Fruit fly (Drosophila melanogaster) whole organism, wandering third instar larva: ENCODE results near the gene Arf4.

ENCODE experiments used
- Abd-B ChIP-seq: fragments of >200 bp; optimal IDR thresholded peaks from 2 replicates; lab custom pipeline; 2017; ENCODE audit warnings: missing biosample characterization, missing genetic modification characterization
- CG32264 ChIP-seq: fragments of 200-800 bp; sonication (Bioruptor generic); optimal IDR thresholded peaks from 2 replicates; lab custom pipeline; 2016; ENCODE audit warnings: missing biosample characterization, missing genetic modification characterization
- CG9705 ChIP-seq: fragments of 200-800 bp; sonication (Bioruptor generic); optimal IDR thresholded peaks from 2 replicates; lab custom pipeline; 2018; ENCODE audit warnings: missing biosample characterization, mild to moderate bottlenecking, missing genetic modification characterization
- CrebA ChIP-seq: fragments of 200-800 bp; sonication (Bioruptor generic); optimal IDR thresholded peaks from 2 replicates; lab custom pipeline; 2016; ENCODE audit warnings: missing biosample characterization, mild to moderate bottlenecking, missing genetic modification characterization, borderline replicate concordance
- Dfd ChIP-seq: fragments of >200 bp; optimal IDR thresholded peaks from 2 replicates; lab custom pipeline; 2017; ENCODE audit warnings: missing biosample characterization, missing genetic modification characterization
- Dif ChIP-seq: fragments of 200-275, 200-300 bp; sonication (Bioruptor generic); optimal IDR thresholded peaks from 2 replicates; lab custom pipeline; 2018; ENCODE audit warnings: missing biosample characterization, missing genetic modification characterization; ENCODE audit not compliant: partially characterized antibody
- GATAd ChIP-seq: sonication (Bioruptor generic); optimal IDR thresholded peaks from 2 replicates; lab custom pipeline; 2016; ENCODE audit warnings: missing biosample characterization, missing genetic modification characterization
- HLH106 ChIP-seq: fragments of 200-800 bp; optimal IDR thresholded peaks from 3 replicates; lab custom pipeline; 2019; ENCODE audit warnings: missing biosample characterization, mild to moderate bottlenecking, missing genetic modification characterization, moderate library complexity
- Hnf4 ChIP-seq: fragments of 200-800 bp; sonication (Bioruptor generic); optimal IDR thresholded peaks from 2 replicates; lab custom pipeline; 2016; ENCODE audit warnings: missing biosample characterization, mild to moderate bottlenecking, missing genetic modification characterization
- Hr78 ChIP-seq: fragments of >200 bp; optimal IDR thresholded peaks from 2 replicates; lab custom pipeline; 2017; ENCODE audit warnings: missing biosample characterization, missing genetic modification characterization
- Hr83 ChIP-seq: fragments of 200-300 bp; sonication (Bioruptor generic); optimal IDR thresholded peaks from 2 replicates; lab custom pipeline; 2016; ENCODE audit warnings: missing biosample characterization, mild to moderate bottlenecking, missing genetic modification characterization, moderate library complexity; ENCODE audit not compliant: poor library complexity, severe bottlenecking
- Jra ChIP-seq: sonication (Bioruptor generic); optimal IDR thresholded peaks from 2 replicates; lab custom pipeline; 2016; ENCODE audit warnings: missing biosample characterization, missing genetic modification characterization
- N ChIP-seq: fragments of >200 bp; optimal IDR thresholded peaks from 2 replicates; lab custom pipeline; 2018; ENCODE audit warnings: missing biosample characterization, missing external identifiers, missing genetic modification characterization
- OdsH ChIP-seq: fragments of 200-800 bp; sonication (Bioruptor generic); optimal IDR thresholded peaks from 2 replicates; lab custom pipeline; 2016; ENCODE audit warnings: missing biosample characterization, mild to moderate bottlenecking, missing genetic modification characterization
- Sp1 ChIP-seq: fragments of 200-800 bp; sonication (Bioruptor generic); optimal IDR thresholded peaks from 3 replicates; lab custom pipeline; 2019; ENCODE audit warnings: missing biosample characterization, mild to moderate bottlenecking, missing genetic modification characterization, moderate library complexity
- Vsx2 ChIP-seq: fragments of 200-300, 225-300 bp; sonication (Bioruptor generic); optimal IDR thresholded peaks from 2 replicates; lab custom pipeline; 2018; ENCODE audit warnings: missing biosample characterization, missing genetic modification characterization; ENCODE audit not compliant: partially characterized antibody
- br ChIP-seq: fragments of 200-800 bp; sonication (Bioruptor generic); optimal IDR thresholded peaks from 2 replicates; lab custom pipeline; 2016; ENCODE audit warnings: missing biosample characterization, missing genetic modification characterization
- brk ChIP-seq: fragments of 200-800 bp; sonication (Bioruptor generic); optimal IDR thresholded peaks from 2 replicates; lab custom pipeline; 2016; ENCODE audit warnings: missing biosample characterization, mild to moderate bottlenecking, missing genetic modification characterization
- dl ChIP-seq, 2 experiments: fragments of 175-275, 200-275 bp in 1 of 2; fragments of 200-275 bp in 1 of 2; sonication (Bioruptor generic); optimal IDR thresholded peaks; lab custom pipeline; 2018; ENCODE audit warnings: mild to moderate bottlenecking in 2 of 2, missing biosample characterization in 2 of 2, missing genetic modification characterization in 2 of 2, moderate library complexity in 2 of 2; ENCODE audit not compliant: partially characterized antibody in 2 of 2, insufficient read depth in 1 of 2
- ey ChIP-seq: fragments of 200-800 bp; sonication (Bioruptor generic); optimal IDR thresholded peaks from 2 replicates; lab custom pipeline; 2016; ENCODE audit warnings: missing biosample characterization, missing genetic modification characterization
- foxo ChIP-seq, 2 experiments: fragments of 200-800 bp; sonication (Bioruptor generic); optimal IDR thresholded peaks; 2 replicates in 1 of 2; 3 replicates in 1 of 2; lab custom pipeline; 2016 to 2017; ENCODE audit warnings: missing biosample characterization in 2 of 2, missing genetic modification characterization in 2 of 2
- fru ChIP-seq: fragments of 200-800 bp; sonication (Bioruptor generic); optimal IDR thresholded peaks from 3 replicates; lab custom pipeline; 2016; ENCODE audit warnings: missing biosample characterization, mild to moderate bottlenecking, missing genetic modification characterization
- h ChIP-seq: fragments of 200-800 bp; sonication (Bioruptor generic); optimal IDR thresholded peaks from 3 replicates; lab custom pipeline; 2016; ENCODE audit warnings: missing biosample characterization, mild to moderate bottlenecking, missing genetic modification characterization
- jim ChIP-seq: fragments of 175-275, 200-325 bp; sonication (Bioruptor generic); optimal IDR thresholded peaks from 2 replicates; lab custom pipeline; 2016; ENCODE audit warnings: missing biosample characterization, mild to moderate bottlenecking, missing genetic modification characterization
- lola ChIP-seq: fragments of >200 bp; optimal IDR thresholded peaks from 2 replicates; lab custom pipeline; 2017; ENCODE audit warnings: missing biosample characterization, missing genetic modification characterization
- pan ChIP-seq: fragments of >200 bp; optimal IDR thresholded peaks from 2 replicates; lab custom pipeline; 2017
- psq ChIP-seq: fragments of 200-800 bp; sonication (Bioruptor generic); optimal IDR thresholded peaks from 3 replicates; lab custom pipeline; 2017; ENCODE audit warnings: missing biosample characterization, mild to moderate bottlenecking, missing genetic modification characterization, moderate library complexity
- sage ChIP-seq: fragments of 200-800 bp; sonication (Bioruptor generic); optimal IDR thresholded peaks from 2 replicates; lab custom pipeline; 2016; ENCODE audit warnings: missing biosample characterization, mild to moderate bottlenecking, missing genetic modification characterization
- sv ChIP-seq: fragments of 200-800 bp; sonication (Bioruptor generic); optimal IDR thresholded peaks from 3 replicates; lab custom pipeline; 2016; ENCODE audit warnings: missing biosample characterization, missing genetic modification characterization
- tai ChIP-seq: sonication (Bioruptor generic); optimal IDR thresholded peaks from 2 replicates; lab custom pipeline; 2016; ENCODE audit warnings: missing biosample characterization, missing genetic modification characterization
- woc ChIP-seq: sonication (Bioruptor generic); optimal IDR thresholded peaks from 2 replicates; lab custom pipeline; 2016; ENCODE audit warnings: missing biosample characterization, mild to moderate bottlenecking, missing genetic modification characterization

The Arf4 gene

DNA sequence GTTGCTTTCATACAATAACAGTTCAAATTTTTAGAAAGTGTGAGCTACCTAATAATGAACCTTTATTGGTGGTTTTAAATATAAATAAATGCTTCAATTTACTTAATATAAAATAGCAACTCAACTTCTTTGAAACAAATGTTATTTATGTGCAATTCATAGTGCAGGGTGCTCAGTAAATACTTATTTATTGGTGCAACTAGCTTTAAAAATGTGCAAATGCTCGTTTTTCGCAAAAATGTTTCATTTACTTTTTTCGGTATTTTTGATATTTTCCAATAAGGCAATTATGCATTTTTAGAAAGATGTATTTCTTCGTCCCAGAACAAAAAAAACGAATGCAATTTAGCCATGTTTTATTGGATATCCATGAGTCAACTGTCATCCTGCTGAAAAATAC lies 20.7 kb downstream of the Arf4 start:
- TF ChIP-seq lola (GFP tag; lab: Kevin White, UChicago): no peak
- TF ChIP-seq HLH106 (tag; lab: Kevin White, UChicago): no peak
- no peak for TF ChIP-seq br (GFP tag; lab: Kevin White, UChicago)
- TF ChIP-seq jim (GFP tag; lab: Kevin White, UChicago): no peak
- no peak for TF ChIP-seq Hr78 (GFP tag; lab: Kevin White, UChicago)
- TF ChIP-seq sage (GFP tag; lab: Kevin White, UChicago): no peak
- no peak for TF ChIP-seq tai (GFP tag; lab: Kevin White, UChicago)
- TF ChIP-seq CG32264 (GFP tag; lab: Kevin White, UChicago): no peak
- no peak for TF ChIP-seq Sp1 (GFP tag; lab: Kevin White, UChicago)
- TF ChIP-seq Dfd (GFP tag; lab: Kevin White, UChicago): no peak
- no peak for TF ChIP-seq pan (lab: Kevin White, UChicago)
- no peak for TF ChIP-seq Jra (GFP tag; lab: Kevin White, UChicago)

DNA sequence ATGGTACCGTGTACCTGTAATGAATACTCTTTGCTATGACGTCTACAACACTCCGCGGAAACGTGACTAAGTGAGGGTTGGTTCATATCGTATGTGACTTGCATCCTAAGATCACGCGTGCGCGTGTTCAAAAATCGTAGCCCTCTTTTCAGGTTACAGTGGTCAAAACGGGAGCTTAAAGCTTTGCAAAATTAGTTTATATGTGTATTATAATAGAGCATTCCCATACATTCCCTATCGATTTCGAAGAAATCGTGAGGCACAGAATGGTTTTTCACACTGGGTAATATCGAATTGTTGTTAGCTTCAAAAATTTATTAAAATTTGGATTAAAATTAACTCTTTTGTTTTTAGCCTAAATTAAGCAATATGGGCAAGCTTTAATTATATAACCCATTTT lies 22.5 kb downstream of the Arf4 start:
- TF ChIP-seq Dif (no peak), woc (GFP tag; lab: Kevin White, UChicago) (peak; percentile 6), HLH106 (tag; lab: Kevin White, UChicago) (no peak), Dfd (GFP tag; lab: Kevin White, UChicago) (no peak), foxo (GFP tag; optimal IDR thresholded peaks at IDR 0.05; lab: Kevin White, UChicago) (no peak), h (GFP tag; lab: Kevin White, UChicago) (no peak), N (GFP tag; lab: Kevin White, UChicago) (peak; percentile 13), sage (GFP tag; lab: Kevin White, UChicago) (peak; percentile 13)

DNA sequence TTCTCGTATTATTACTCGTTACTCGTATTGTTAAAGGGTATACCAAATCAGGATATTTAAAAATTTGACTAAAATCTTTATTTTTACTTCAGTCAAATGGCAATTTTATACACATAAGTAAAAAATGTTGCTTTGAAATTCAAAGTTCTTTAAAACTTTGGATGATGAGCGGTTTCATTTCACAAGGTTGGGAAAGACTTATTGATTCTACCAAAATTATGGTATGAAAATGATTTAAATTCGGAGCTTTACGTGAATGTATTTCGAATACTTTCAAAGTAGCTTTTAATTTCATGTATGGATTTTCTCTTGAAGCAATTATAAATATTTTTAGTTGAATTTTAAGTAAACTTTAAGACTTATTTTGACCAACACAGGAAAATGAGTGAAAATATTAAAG lies 23.2 kb downstream of the Arf4 start, which contains the start of gene Kif3C:
Gene Kif3C (plus strand): TSS at position 301 of the 400 bp plus-strand sequence.
- no peak for TF ChIP-seq CG32264 (GFP tag; lab: Kevin White, UChicago)
- TF ChIP-seq brk (GFP tag; lab: Kevin White, UChicago): no peak
- TF ChIP-seq psq: no peak
- TF ChIP-seq Vsx2 (GFP tag; lab: Kevin White, UChicago): no peak
- TF ChIP-seq Hnf4: no peak
- TF ChIP-seq dl (GFP tag; optimal IDR thresholded peaks at IDR 0.05; lab: Kevin White, UChicago; ENCODE audit: insufficient read depth in 1 of 2, partially characterized antibody in 2 of 2): no peak
- TF ChIP-seq ey (GFP tag; lab: Kevin White, UChicago): no peak
- no peak for TF ChIP-seq Jra (GFP tag; lab: Kevin White, UChicago)
- TF ChIP-seq fru: no peak
- no peak for TF ChIP-seq CrebA (GFP tag; lab: Kevin White, UChicago)

DNA sequence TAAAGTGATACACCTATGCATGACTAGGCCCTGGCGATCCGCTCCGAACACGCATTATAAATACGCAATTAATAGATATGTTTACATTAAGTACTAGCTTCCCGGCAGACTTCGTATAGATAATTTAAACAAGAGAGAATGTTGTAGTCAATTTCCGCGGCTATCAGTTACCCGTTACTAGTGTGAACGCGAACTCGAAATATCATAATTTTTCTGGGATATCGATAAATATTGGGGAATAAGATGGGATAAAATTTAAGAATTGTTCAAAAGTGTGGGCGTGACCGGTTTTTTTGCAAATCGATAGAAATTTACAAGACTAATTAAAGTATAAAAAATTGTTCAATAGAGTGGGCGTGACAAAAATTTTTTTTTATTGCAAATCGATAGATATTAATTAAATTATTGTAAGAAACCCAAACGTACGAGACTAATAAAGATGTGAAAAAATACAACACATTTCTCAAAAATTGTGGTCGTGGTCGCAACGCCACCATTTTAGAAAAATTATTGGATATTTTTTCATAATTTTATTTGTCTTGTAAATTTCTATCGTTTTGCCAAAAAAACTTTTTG lies 24.1 kb downstream of the Arf4 start:
- TF ChIP-seq Dfd (GFP tag; lab: Kevin White, UChicago) (peak; percentile 65), pan (lab: Kevin White, UChicago) (no peak)

DNA sequence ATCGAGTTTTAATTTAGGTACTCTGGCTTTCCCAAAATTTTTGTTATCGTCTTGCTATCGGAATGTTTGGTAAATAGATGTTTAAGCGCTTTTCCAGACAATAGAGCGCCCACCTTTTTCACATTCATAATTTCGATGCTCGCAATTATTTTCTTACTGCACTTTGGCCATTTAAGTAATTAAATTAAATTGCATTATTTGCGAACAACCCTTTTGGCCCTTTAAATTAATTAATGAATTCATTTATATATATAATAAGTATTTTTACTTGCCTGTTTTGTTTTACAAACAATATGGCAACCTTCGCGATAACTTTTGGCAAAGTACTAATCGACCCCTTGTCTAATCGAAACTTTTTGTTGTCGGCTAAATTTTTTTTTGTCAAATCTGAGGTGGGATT lies 32.3 kb downstream of the Arf4 start:
- TF ChIP-seq Dif: no peak
- no peak for TF ChIP-seq GATAd (GFP tag; lab: Kevin White, UChicago)

DNA sequence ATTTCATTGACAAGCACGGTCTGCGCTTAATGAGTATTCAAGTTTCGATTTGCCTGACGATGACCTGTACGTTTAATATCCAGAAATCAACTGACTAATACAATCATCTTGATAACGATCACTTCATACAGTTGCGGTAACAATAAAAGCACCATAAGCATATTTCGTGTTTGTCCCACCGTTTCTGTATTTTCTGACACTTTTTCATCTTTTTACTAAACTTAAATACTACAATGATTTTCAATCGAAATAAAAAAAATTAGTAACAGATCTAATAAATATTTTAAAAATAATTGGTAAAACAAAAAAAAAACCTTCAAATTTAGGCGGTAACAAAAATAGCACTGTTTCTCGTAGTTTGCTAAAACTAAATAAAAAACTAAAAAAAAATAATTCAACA lies 38.1 kb downstream of the Arf4 start, which contains the start of gene CG32017:
Gene CG32017 (minus strand): TSS at position 101 of the 400 bp plus-strand sequence.
- TF ChIP-seq Sp1 (GFP tag; lab: Kevin White, UChicago): no peak
- TF ChIP-seq Hr83 (GFP tag; lab: Kevin White, UChicago): no peak
- no peak for TF ChIP-seq OdsH (GFP tag; lab: Kevin White, UChicago)
- no peak for TF ChIP-seq foxo (GFP tag; optimal IDR thresholded peaks at IDR 0.05; lab: Kevin White, UChicago)
- no peak for TF ChIP-seq jim (GFP tag; lab: Kevin White, UChicago)
- no peak for TF ChIP-seq CG9705
- TF ChIP-seq pan (lab: Kevin White, UChicago): no peak
- TF ChIP-seq Abd-B (GFP tag; lab: Kevin White, UChicago): no peak
- TF ChIP-seq CrebA (GFP tag; lab: Kevin White, UChicago): no peak
- no peak for TF ChIP-seq sv (GFP tag; lab: Kevin White, UChicago)
